Worm (Caenorhabditis elegans): Measurements from ENCODE around the gene git-1.

ce11 chrX:10485300-10485755 is 39.4 kb upstream of the git-1 start, which contains the start of gene C33D3.3:
- TF ChIP-seq ztf-23 (GFP tag; IDR thresholded peaks at IDR 0.05) (no peak), T22C8.4 (GFP tag; IDR thresholded peaks at IDR 0.05) (no peak)

Measured in whole organism, midembryonic.